Fruit fly (Drosophila melanogaster) whole organism, prepupa: ENCODE data around the gene Reg-2.
A peak's percentile ranks its signal among the peaks of the same experiment; 100 is the strongest.

Experiments used
- Blimp-1 ChIP-seq: fragments of 200-800 bp; sonication (Bioruptor generic); optimal IDR thresholded peaks from 3 replicates; lab custom pipeline; 2017; ENCODE audit warnings: missing biosample characterization, missing genetic modification characterization, mild to moderate bottlenecking, moderate library complexity, missing genetic modification reagents
- CG10631 ChIP-seq: fragments of 200-800 bp; sonication (Bioruptor generic); optimal IDR thresholded peaks from 2 replicates; lab custom pipeline; 2016; ENCODE audit warnings: missing biosample characterization, missing genetic modification characterization
- CG11294 ChIP-seq: fragments of 200-800 bp; sonication (Bioruptor generic); IDR thresholded peaks from 2 replicates; pipeline ENCODE4 v1.3.6; 2022; ENCODE audit warnings: missing biosample characterization, missing genetic modification characterization
- CG11762 ChIP-seq: fragments of 200-800 bp; sonication (Bioruptor generic); optimal IDR thresholded peaks from 3 replicates; lab custom pipeline; 2016; ENCODE audit warnings: missing biosample characterization, missing genetic modification characterization; ENCODE audit not compliant: insufficient read depth
- CG11902 ChIP-seq: fragments of 200-800 bp; sonication (Bioruptor generic); optimal IDR thresholded peaks from 3 replicates; lab custom pipeline; 2016; ENCODE audit warnings: missing biosample characterization, missing genetic modification characterization
- CG15336 ChIP-seq: fragments of 200-800 bp; sonication (Bioruptor generic); IDR thresholded peaks from 2 replicates; pipeline ENCODE4 v1.3.6; 2022; ENCODE audit warnings: missing biosample characterization, missing genetic modification characterization
- CG1621 ChIP-seq: fragments of 200-800 bp; sonication (Bioruptor generic); optimal IDR thresholded peaks from 3 replicates; lab custom pipeline; 2018; ENCODE audit warnings: missing biosample characterization, mild to moderate bottlenecking, missing genetic modification characterization
- CG16779 ChIP-seq: fragments of 200-800 bp; sonication (Bioruptor generic); optimal IDR thresholded peaks from 3 replicates; lab custom pipeline; 2017; ENCODE audit warnings: missing biosample characterization, mild to moderate bottlenecking, missing genetic modification characterization
- CG31627 ChIP-seq: fragments of 200-800 bp; sonication (Bioruptor generic); optimal IDR thresholded peaks from 3 replicates; lab custom pipeline; 2016; ENCODE audit warnings: missing biosample characterization, missing genetic modification characterization
- CG32006 ChIP-seq: fragments of 200-800 bp; sonication (Bioruptor generic); optimal IDR thresholded peaks from 3 replicates; lab custom pipeline; 2017; ENCODE audit warnings: missing biosample characterization, mild to moderate bottlenecking, missing genetic modification characterization
- CG34406 ChIP-seq: fragments of 200-800 bp; sonication (Bioruptor generic); optimal IDR thresholded peaks from 3 replicates; lab custom pipeline; 2016; ENCODE audit warnings: missing biosample characterization, missing genetic modification characterization
- CG4318 ChIP-seq: fragments of 200-800 bp; sonication (Bioruptor generic); optimal IDR thresholded peaks from 3 replicates; lab custom pipeline; 2017; ENCODE audit warnings: missing biosample characterization, mild to moderate bottlenecking, missing genetic modification characterization
- CG6163 ChIP-seq: fragments of 200-800 bp; sonication (Bioruptor generic); IDR thresholded peaks from 3 replicates; pipeline ENCODE4 v1.3.6; 2022; ENCODE audit warnings: missing biosample characterization, missing genetic modification characterization
- CG6276 ChIP-seq: fragments of 200-800 bp; sonication (Bioruptor generic); optimal IDR thresholded peaks from 2 replicates; lab custom pipeline; 2017; ENCODE audit warnings: missing biosample characterization, mild to moderate bottlenecking, missing genetic modification characterization
- CG6792 ChIP-seq: fragments of 200-800 bp; sonication (Bioruptor generic); optimal IDR thresholded peaks from 3 replicates; lab custom pipeline; 2016; ENCODE audit warnings: missing biosample characterization, missing genetic modification characterization
- CG6808 ChIP-seq: fragments of 200-800 bp; sonication (Bioruptor generic); optimal IDR thresholded peaks from 3 replicates; lab custom pipeline; 2017; ENCODE audit warnings: missing biosample characterization, missing genetic modification characterization, mild to moderate bottlenecking, moderate library complexity, missing genetic modification reagents
- CG7368 ChIP-seq: fragments of 200-800 bp; sonication (Bioruptor generic); optimal IDR thresholded peaks from 3 replicates; lab custom pipeline; 2016; ENCODE audit warnings: missing biosample characterization, missing genetic modification characterization
- CG8119 ChIP-seq: fragments of 200-800 bp; sonication (Bioruptor generic); IDR thresholded peaks from 3 replicates; pipeline ENCODE4 v1.3.6; 2022; ENCODE audit warnings: missing biosample characterization, missing genetic modification characterization
- CG9139 ChIP-seq: fragments of 200-800 bp; sonication (Bioruptor generic); optimal IDR thresholded peaks from 3 replicates; lab custom pipeline; 2017; ENCODE audit warnings: missing biosample characterization, mild to moderate bottlenecking, missing genetic modification characterization
- Eip78C ChIP-seq: fragments of 200-800 bp; sonication (Bioruptor generic); peaks from one replicate; lab custom pipeline; 2016; ENCODE audit warnings: missing biosample characterization, missing genetic modification characterization
- Eip93F ChIP-seq: fragments of 200-800 bp; sonication (Bioruptor generic); optimal IDR thresholded peaks from 2 replicates; lab custom pipeline; 2016; ENCODE audit warnings: missing biosample characterization, mild to moderate bottlenecking, missing genetic modification characterization
- Ets96B ChIP-seq: fragments of 200-800 bp; optimal IDR thresholded peaks from 2 replicates; lab custom pipeline; 2019; ENCODE audit warnings: missing biosample characterization, mild to moderate bottlenecking, missing genetic modification characterization, moderate library complexity
- Gug ChIP-seq: fragments of 200-800 bp; sonication (Bioruptor generic); IDR thresholded peaks from 2 replicates; pipeline ENCODE4 v1.3.6; 2022; ENCODE audit warnings: missing biosample characterization, missing genetic modification characterization
- Hr38 ChIP-seq: sonication (Bioruptor generic); optimal IDR thresholded peaks from 2 replicates; lab custom pipeline; 2016; ENCODE audit warnings: missing biosample characterization, missing genetic modification characterization
- Hr39 ChIP-seq: fragments of 200-800 bp; sonication (Bioruptor generic); optimal IDR thresholded peaks from 2 replicates; lab custom pipeline; 2016; ENCODE audit warnings: missing biosample characterization, missing genetic modification characterization
- Lpt ChIP-seq: fragments of 200-800 bp; sonication (Bioruptor generic); optimal IDR thresholded peaks from 3 replicates; lab custom pipeline; 2016; ENCODE audit warnings: missing biosample characterization, missing genetic modification characterization
- Met ChIP-seq: fragments of 200-800 bp; sonication (Bioruptor generic); optimal IDR thresholded peaks from 3 replicates; lab custom pipeline; 2016; ENCODE audit warnings: missing biosample characterization, missing genetic modification characterization
- OdsH ChIP-seq: fragments of 200-800 bp; sonication (Bioruptor generic); optimal IDR thresholded peaks from 3 replicates; lab custom pipeline; 2016; ENCODE audit warnings: missing biosample characterization, missing genetic modification characterization
- Sox102F ChIP-seq: fragments of 200-800 bp; sonication (Bioruptor generic); optimal IDR thresholded peaks from 2 replicates; lab custom pipeline; 2016; ENCODE audit warnings: missing biosample characterization, mild to moderate bottlenecking, missing genetic modification characterization
- Sox14 ChIP-seq: fragments of 200-800 bp; sonication (Bioruptor generic); optimal IDR thresholded peaks from 3 replicates; lab custom pipeline; 2016; ENCODE audit warnings: missing biosample characterization, missing genetic modification characterization
- Sox15 ChIP-seq: fragments of 200-800 bp; sonication (Bioruptor generic); optimal IDR thresholded peaks from 3 replicates; lab custom pipeline; 2016; ENCODE audit warnings: missing biosample characterization, missing genetic modification characterization
- achi ChIP-seq: fragments of 200-800 bp; sonication (Bioruptor generic); optimal IDR thresholded peaks from 3 replicates; lab custom pipeline; 2016; ENCODE audit warnings: missing biosample characterization, missing genetic modification characterization
- dac ChIP-seq: fragments of 200-800 bp; sonication (Bioruptor generic); optimal IDR thresholded peaks from 2 replicates; lab custom pipeline; 2017; ENCODE audit warnings: missing biosample characterization, mild to moderate bottlenecking, missing genetic modification characterization
- eg ChIP-seq: fragments of 200-800 bp; sonication (Bioruptor generic); IDR thresholded peaks from 3 replicates; pipeline ENCODE4 v1.3.6; 2022; ENCODE audit warnings: missing biosample characterization, missing genetic modification characterization
- fd59A ChIP-seq: fragments of 200-800 bp; sonication (Bioruptor generic); optimal IDR thresholded peaks from 2 replicates; lab custom pipeline; 2017; ENCODE audit warnings: missing biosample characterization, mild to moderate bottlenecking, missing genetic modification characterization, missing genetic modification reagents
- fd85E ChIP-seq: fragments of 200-800 bp; sonication (Bioruptor generic); optimal IDR thresholded peaks from 3 replicates; lab custom pipeline; 2016; ENCODE audit warnings: missing biosample characterization, missing genetic modification characterization
- fkh ChIP-seq: fragments of 200-800 bp; sonication (Bioruptor generic); optimal IDR thresholded peaks from 3 replicates; lab custom pipeline; 2017; ENCODE audit warnings: missing biosample characterization, mild to moderate bottlenecking, missing genetic modification characterization, moderate library complexity
- net ChIP-seq: fragments of 200-800 bp; sonication (Bioruptor generic); optimal IDR thresholded peaks from 3 replicates; lab custom pipeline; 2016; ENCODE audit warnings: missing biosample characterization, missing genetic modification characterization
- pdm3 ChIP-seq: fragments of 200-800 bp; sonication (Bioruptor generic); optimal IDR thresholded peaks from 3 replicates; lab custom pipeline; 2016; ENCODE audit warnings: missing biosample characterization, missing genetic modification characterization
- salr ChIP-seq, 2 experiments: fragments of 200-800 bp; sonication (Bioruptor generic); optimal IDR thresholded peaks; 3 replicates each; lab custom pipeline; 2016 to 2018; ENCODE audit warnings: missing biosample characterization in 2 of 2, missing genetic modification characterization in 2 of 2, mild to moderate bottlenecking in 1 of 2
- spab ChIP-seq: fragments of 200-800 bp; sonication (Bioruptor generic); optimal IDR thresholded peaks from 2 replicates; lab custom pipeline; 2017; ENCODE audit warnings: missing biosample characterization, mild to moderate bottlenecking, missing genetic modification characterization, missing genetic modification reagents
- ss ChIP-seq, 2 experiments: fragments of 200-800 bp; sonication (Bioruptor generic); optimal IDR thresholded peaks; 2 replicates in 1 of 2; 3 replicates in 1 of 2; lab custom pipeline; 2017 to 2018; ENCODE audit warnings: mild to moderate bottlenecking in 2 of 2, missing biosample characterization in 2 of 2, missing genetic modification characterization in 2 of 2, moderate library complexity in 1 of 2
- svp ChIP-seq: fragments of 200-800 bp; sonication (Bioruptor generic); peaks from one replicate; lab custom pipeline; 2016; ENCODE audit warnings: missing biosample characterization, missing genetic modification characterization
- vri ChIP-seq: fragments of 200-800 bp; sonication (Bioruptor generic); optimal IDR thresholded peaks from 3 replicates; lab custom pipeline; 2016; ENCODE audit warnings: missing biosample characterization, mild to moderate bottlenecking, missing genetic modification characterization

Gene Reg-2

DNA sequence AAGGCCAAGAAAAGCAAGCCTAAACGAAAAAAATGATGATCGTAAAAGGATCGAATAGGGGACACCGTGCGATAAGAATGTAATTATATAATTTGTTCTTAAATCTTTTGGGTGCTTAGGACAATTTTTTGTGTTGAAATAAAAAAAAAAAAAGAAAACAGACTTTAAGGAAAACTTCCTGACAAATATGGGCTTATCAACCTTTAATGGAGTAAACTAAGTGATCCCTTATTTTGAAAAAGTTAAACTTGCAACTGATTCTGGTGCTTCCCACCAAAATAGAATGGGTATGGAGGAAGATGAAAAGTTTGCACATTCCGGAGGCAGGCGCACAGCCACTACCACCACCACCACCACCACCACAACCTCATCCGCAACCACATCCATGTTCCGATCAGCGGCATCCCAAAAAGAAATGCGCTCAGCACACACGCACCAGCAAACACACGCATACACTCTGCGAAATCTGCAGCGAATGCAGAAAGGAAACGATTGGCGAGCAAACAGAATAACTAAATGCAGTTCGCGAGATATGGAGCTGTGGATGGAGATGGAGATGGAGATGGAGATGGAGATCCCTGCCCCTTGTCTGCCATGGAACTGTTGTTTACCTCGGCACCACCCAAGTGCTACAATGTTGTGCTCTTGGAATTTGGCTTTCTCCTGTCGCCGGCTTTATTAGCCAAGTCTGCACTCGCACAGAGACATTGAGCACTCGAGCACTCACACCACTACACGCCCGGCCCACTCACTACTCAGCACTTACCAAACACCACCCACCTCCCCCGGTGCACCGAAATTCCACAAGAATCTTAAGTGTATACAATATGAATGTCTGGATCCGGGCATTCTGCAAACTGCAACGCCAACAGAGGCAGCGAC, 13.3 kb upstream of the Reg-2 start (continued):
- TF ChIP-seq ss (GFP tag; optimal IDR thresholded peaks at IDR 0.05; lab: Kevin White, UChicago) (peak; percentile 74 to 76), CG31627 (peak; percentile 90), dac (GFP tag; lab: Kevin White, UChicago) (no peak), fkh (GFP tag; lab: Kevin White, UChicago) (no peak), Gug (GFP tag; lab: Robert Waterston, UW) (peak; percentile 38), CG11902 (GFP tag; lab: Kevin White, UChicago) (peak; percentile 66), Eip93F (GFP tag; lab: Kevin White, UChicago) (peak; percentile 63), CG6792 (peak; percentile 87), Blimp-1 (GFP tag; lab: Kevin White, UChicago) (peak; percentile 4), CG11762 (peak; percentile 73), salr (GFP tag; optimal IDR thresholded peaks at IDR 0.05; lab: Kevin White, UChicago) (peak; percentile 60 to 82), CG10631 (peak; percentile 87), fd59A (peak; percentile 79), svp (peak; percentile 89), Met (GFP tag; lab: Kevin White, UChicago) (peak; percentile 94), pdm3 (GFP tag; lab: Kevin White, UChicago) (peak; percentile 85), OdsH (GFP tag; lab: Kevin White, UChicago) (peak; percentile 87), Sox15 (peak; percentile 76), CG15336 (GFP tag; lab: Robert Waterston, UW) (peak; percentile 68), Eip78C (GFP tag; lab: Kevin White, UChicago) (peak; percentile 96), CG6276 (GFP tag; lab: Kevin White, UChicago) (peak; percentile 33), CG7368 (GFP tag; lab: Kevin White, UChicago) (peak; percentile 68), achi (peak; percentile 87), Sox102F (GFP tag; lab: Kevin White, UChicago) (peak; percentile 90), fd85E (GFP tag; lab: Kevin White, UChicago) (no peak), vri (GFP tag; lab: Kevin White, UChicago) (peak; percentile 80)

DNA sequence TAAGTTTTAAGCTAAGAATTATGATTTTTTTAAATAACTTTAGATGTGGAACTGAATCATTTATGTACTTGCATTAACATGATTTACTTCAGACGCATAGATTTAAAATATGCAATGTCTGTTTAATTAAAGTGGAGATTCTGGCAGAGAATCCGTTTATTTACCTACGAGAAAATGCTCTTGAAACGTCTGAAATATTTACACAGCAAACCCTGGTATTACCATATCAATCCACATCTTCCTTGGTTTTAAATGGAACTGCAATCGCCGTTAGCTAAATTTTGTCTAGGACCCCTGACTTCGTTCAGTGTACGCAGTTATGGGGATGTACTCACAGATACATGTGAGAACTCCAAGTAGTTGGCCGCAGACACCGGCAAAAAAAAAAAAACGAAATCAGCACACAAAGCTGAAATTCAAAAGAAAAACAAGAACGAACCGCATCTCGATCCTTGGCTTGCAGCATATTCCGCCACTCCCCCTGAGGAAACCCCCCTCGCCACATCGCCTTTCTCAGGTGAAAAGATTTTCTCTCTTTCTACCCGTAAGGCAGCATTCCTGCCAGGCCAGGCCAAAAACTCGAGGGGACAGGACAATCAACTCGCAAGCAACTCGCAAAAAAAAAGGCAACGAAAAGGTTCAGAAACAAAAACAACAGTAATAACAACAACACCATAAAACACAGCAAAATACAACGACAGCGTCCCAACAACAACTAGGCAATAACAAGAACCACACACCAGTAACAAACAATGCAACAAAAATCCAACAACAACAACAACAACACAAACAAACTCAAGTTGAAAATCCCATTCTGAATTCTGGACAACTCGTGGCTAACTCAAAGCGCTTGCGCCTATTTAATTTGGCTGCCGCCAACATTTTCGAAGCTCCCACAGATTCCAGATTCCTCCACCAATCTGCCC, 12.2 kb upstream of the Reg-2 start:
- TF ChIP-seq Hr38 (GFP tag; lab: Kevin White, UChicago) = no peak
- TF ChIP-seq Eip93F (GFP tag; lab: Kevin White, UChicago) = peak; percentile 74
- TF ChIP-seq CG11902 (GFP tag; lab: Kevin White, UChicago) = peak; percentile 64
- TF ChIP-seq Hr39 (GFP tag; lab: Kevin White, UChicago) = peak; percentile 93
- no peak for TF ChIP-seq eg (GFP tag; lab: Robert Waterston, UW)
- peak; percentile 64; the same call in 2 of the 3 replicates for TF ChIP-seq CG8119 (GFP tag; lab: Robert Waterston, UW)
- peak; percentile 73 for TF ChIP-seq vri (GFP tag; lab: Kevin White, UChicago)
- peak; percentile 82 for TF ChIP-seq OdsH (GFP tag; lab: Kevin White, UChicago)
- no peak for TF ChIP-seq CG11294 (GFP tag; lab: Robert Waterston, UW)
- 0 out of 2 replicates have a peak, but pooled peaks have one; percentile 20 for TF ChIP-seq Gug (GFP tag; lab: Robert Waterston, UW)
- TF ChIP-seq Ets96B (tag; lab: Kevin White, UChicago) = peak; percentile 81
- TF ChIP-seq CG9139 (GFP tag; lab: Kevin White, UChicago) = peak; percentile 60
- peak; percentile 69 for TF ChIP-seq CG1621 (tag; lab: Kevin White, UChicago)
- TF ChIP-seq Sox14 = peak; percentile 92
- peak; percentile 47 for TF ChIP-seq Lpt (GFP tag; lab: Kevin White, UChicago)
- TF ChIP-seq fd59A = peak; percentile 89
- TF ChIP-seq Blimp-1 (GFP tag; lab: Kevin White, UChicago) = peak; percentile 81
- TF ChIP-seq salr (GFP tag; optimal IDR thresholded peaks at IDR 0.05; lab: Kevin White, UChicago) = peak; percentile 70 to 90
- peak; percentile 86 for TF ChIP-seq CG10631
- peak; percentile 63; the same call in 2 of the 3 replicates for TF ChIP-seq CG6163 (GFP tag; lab: Robert Waterston, UW)
- TF ChIP-seq spab = peak; percentile 86
- TF ChIP-seq achi = peak; percentile 85
- peak; percentile 76 for TF ChIP-seq net (GFP tag; lab: Kevin White, UChicago)
- TF ChIP-seq CG6808 = peak; percentile 89
- peak; percentile 98 for TF ChIP-seq svp
- TF ChIP-seq CG34406 (GFP tag; lab: Kevin White, UChicago) = peak; percentile 75
- peak; percentile 87 for TF ChIP-seq CG6792
- TF ChIP-seq CG16779 = peak; percentile 57
- TF ChIP-seq CG32006 = peak; percentile 87
- peak; percentile 77 for TF ChIP-seq CG4318 (GFP tag; lab: Kevin White, UChicago)
- no peak for TF ChIP-seq fd85E (GFP tag; lab: Kevin White, UChicago)
